Fruit fly (Drosophila melanogaster): ENCODE measurements around the gene Bx42.

DNA sequence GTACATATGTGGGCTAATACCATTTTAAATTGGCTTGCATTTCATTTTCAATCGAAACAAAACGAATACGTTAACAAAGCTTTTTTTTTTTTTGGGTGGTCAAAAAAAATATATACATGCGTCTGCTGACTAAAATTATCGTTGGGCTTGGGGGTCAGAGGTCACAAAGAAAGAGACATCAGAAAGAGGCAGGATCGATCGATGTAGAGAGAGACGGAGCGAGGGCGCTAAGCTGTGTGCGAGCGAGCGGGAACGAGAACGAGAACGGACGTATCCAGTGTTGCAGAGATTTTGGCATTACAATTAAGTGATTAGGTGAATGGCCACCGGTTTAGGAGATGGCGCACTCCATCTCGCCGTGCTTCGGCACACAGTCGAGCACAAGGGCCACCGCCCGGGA, 12.5 kb downstream of the Bx42 start:
- TF ChIP-seq h (GFP tag; optimal IDR thresholded peaks at IDR 0.05) (no peak), CrebA (GFP tag; optimal IDR thresholded peaks at IDR 0.05; ENCODE audit: borderline replicate concordance) (no peak), Abd-B (GFP tag; optimal IDR thresholded peaks at IDR 0.05) (no peak), CG9705 (GFP tag; optimal IDR thresholded peaks at IDR 0.05) (no peak), Dfd (GFP tag; optimal IDR thresholded peaks at IDR 0.05) (no peak), foxo (GFP tag; optimal IDR thresholded peaks at IDR 0.05) (no peak), br (GFP tag; optimal IDR thresholded peaks at IDR 0.05) (no peak)

Data from whole organism, wandering third instar larva.